Worm (Caenorhabditis elegans) whole organism, L4/young adult: Measurements from ENCODE around the gene Y27F2A.6.
"Not testable (repeated sequence)": the region's sequence is repeated elsewhere in the genome, so short reads cannot be mapped to it uniquely, and the experiment has no call there.

Source experiments
- W03F9.2 ChIP-seq: fragments of 150-350 bp; optimal IDR thresholded peaks from 2 replicates; lab custom pipeline; 2014; ENCODE audit warnings: missing biosample characterization, missing genetic modification characterization
- dao-5 ChIP-seq: sonication (generic microtip); optimal IDR thresholded peaks from 2 replicates; lab custom pipeline; 2016; ENCODE audit warnings: missing genotype, missing genetic modification characterization, moderate library complexity, missing compliant biosample characterization
- him-1 ChIP-seq: sonication (generic microtip); optimal IDR thresholded peaks from 2 replicates; lab custom pipeline; 2016; ENCODE audit warnings: missing genotype, missing genetic modification reagents, missing genetic modification characterization, missing compliant biosample characterization

Gene Y27F2A.6

DNA sequence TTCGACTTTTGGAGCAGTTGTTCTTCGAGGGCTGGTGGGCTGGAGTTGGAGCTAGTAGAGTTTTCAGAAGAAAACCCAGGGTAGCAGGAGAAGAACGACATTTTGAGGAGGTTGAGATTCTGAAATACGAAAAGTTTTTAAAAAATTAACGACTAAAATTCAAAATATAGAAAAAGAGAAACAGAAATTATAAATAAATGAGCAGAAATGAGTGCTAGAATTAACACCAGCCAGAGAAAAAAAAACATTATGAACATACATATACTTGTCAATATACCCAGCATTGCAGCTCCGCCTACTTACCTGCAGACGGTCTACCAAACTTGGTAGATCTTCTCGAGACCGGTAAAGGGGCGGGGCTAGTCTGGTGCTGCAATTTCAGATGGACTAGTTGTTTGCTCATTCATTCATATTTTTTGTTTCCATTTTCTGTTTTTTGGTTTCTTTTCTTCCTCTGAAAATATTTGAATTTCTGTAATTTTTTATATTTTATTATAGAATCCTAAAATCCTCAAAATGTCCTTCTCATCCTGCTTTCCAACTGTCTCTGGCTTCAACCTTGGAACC, 23.3 kb upstream of the Y27F2A.6 start, which contains the start of the genes ZC239.20 and ZC239.21:
ZC239.20 (minus strand) TSS at position 101 of the 567 bp plus-strand sequence.
ZC239.21 (plus strand) TSS at position 517 of the 567 bp plus-strand sequence.
- TF ChIP-seq dao-5 (tag; lab: Kevin White, UChicago), result no peak
- no peak for TF ChIP-seq W03F9.2
- no peak for TF ChIP-seq him-1 (tag; lab: Kevin White, UChicago)

DNA sequence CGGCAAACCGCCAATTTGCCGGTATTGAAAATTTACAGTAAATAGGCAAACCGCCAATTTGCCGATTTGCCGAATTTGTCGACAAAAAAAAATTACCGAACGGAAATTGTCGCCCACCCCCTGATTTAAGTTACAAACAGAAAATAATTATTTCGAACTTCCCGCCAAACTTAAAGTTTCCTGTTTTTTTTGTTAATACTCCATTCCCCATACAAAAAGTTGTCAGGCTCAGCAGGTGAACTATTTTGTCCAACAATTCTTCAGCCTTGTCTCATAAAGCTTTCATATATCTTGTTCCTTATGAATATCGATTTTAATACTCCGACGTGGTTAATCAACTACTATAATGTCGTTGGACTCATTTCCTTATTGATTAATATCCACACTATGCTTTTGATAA, 20.2 kb upstream of the Y27F2A.6 start, which contains the start of gene sri-50:
sri-50 (plus strand) TSS at position 301 of the 400 bp plus-strand sequence.
- no peak for TF ChIP-seq W03F9.2
- TF ChIP-seq dao-5 (tag; lab: Kevin White, UChicago), result no peak
- TF ChIP-seq him-1 (tag; lab: Kevin White, UChicago), result no peak

ce11 chrII:3202519-3202918, 19.3 kb upstream of the Y27F2A.6 start, which contains the start of gene sri-53:
Gene sri-53, minus strand, starts transcription at chrII:3202619.
- TF ChIP-seq dao-5 (tag; lab: Kevin White, UChicago) (no peak), W03F9.2 (no peak), him-1 (tag; lab: Kevin White, UChicago) (no peak)

DNA sequence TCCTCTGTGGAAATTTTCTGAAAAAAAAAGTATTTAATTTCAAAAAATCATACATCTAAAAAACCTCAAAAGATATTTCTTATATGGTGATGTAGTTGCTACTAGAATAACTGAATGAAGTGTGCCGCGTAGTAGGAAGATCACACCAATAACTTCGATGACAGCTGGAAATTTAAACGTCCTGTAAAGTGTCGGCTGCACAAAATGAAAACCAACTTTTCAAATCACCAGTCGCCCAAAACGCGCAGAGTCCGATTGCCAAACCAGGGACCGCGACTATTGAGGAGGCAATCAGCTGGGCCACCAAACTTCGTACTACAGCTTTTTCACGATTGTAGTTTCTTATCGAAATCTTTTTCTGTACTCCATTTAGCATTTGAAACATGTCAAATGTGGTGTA, 18.0 kb upstream of the Y27F2A.6 start, which contains the start of gene sri-48:
sri-48 (minus strand) TSS at position 101 of the 400 bp plus-strand sequence.
- not testable (repeated sequence) for TF ChIP-seq W03F9.2; dao-5 (tag; lab: Kevin White, UChicago); him-1 (tag; lab: Kevin White, UChicago)

- TF ChIP-seq W03F9.2 (no peak), him-1 (tag; lab: Kevin White, UChicago) (no peak), dao-5 (tag; lab: Kevin White, UChicago) (no peak)
Measured at ce11 chrII:3198998-3199397, 15.8 kb upstream of the Y27F2A.6 start, which contains the start of gene sri-51. Gene sri-51, minus strand, starts transcription at chrII:3199098.

DNA sequence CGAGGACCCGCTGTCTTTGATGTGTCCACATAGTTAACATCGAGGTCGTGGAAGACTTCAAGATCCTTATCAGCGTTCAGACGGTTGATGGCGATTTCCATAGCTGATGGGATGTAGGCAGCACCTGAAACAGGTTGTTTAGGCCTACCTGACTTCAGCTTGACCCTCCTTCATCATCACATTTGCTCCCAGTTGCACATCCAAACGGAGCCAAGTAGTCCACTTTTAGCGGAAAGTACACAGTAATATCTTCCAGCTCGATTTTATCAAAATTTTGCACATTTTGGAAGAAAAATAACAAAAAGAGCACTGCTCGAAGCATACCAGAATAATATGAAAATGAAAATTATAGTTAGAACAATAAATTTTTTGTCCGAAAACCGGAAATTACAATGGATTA, 13.8 kb upstream of the Y27F2A.6 start, which contains the start of gene gcy-15:
gcy-15 (minus strand) TSS at position 101 of the 400 bp plus-strand sequence.
- TF ChIP-seq him-1 (tag; lab: Kevin White, UChicago) (no peak), W03F9.2 (no peak), dao-5 (tag; lab: Kevin White, UChicago) (no peak)

DNA sequence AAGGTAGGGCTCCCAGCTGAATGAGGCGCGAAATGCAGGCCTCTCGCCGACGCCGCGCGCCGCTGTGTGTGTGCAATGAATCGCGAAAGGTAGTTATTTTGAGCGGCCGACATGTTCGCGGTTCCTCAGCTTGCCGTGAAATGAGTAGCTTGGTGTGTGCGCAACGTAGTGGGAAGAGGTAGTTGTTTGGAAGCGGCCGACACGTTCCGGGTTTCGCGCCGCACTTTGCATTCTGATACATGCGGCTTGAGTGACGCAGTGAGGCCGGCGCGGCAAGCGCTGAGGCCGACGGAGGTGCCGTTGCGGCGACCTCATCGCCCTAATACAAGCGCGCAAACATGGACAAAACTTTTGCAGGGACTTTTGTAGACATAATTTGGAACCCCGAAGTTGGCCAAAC, 12.5 kb upstream of the Y27F2A.6 start:
- TF ChIP-seq dao-5 (tag; lab: Kevin White, UChicago) (no peak), W03F9.2 (no peak), him-1 (tag; lab: Kevin White, UChicago) (no peak)

DNA sequence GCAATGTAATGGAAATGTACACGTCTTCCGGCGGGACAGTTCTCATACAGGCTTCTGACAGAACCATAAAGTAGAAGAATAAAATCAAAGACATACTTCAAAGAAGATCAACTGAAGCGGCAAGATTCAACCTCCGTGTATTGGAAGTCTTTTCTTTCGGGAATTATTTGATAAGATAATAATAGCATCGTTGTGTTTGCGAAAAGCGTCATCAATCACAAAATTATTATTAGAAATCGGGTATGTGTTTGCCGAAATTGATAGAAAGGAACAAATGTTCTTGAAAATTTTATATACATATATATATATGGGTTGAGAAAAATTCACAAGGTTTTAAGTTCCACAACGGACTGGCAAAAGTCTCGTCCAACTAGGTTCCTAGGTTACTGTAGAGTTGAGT, 8.3 kb upstream of the Y27F2A.6 start, which contains the start of gene Y27F2A.9:
Y27F2A.9 (minus strand) TSS at position 101 of the 400 bp plus-strand sequence.
- not testable (repeated sequence) for TF ChIP-seq him-1 (tag; lab: Kevin White, UChicago); W03F9.2; dao-5 (tag; lab: Kevin White, UChicago)

DNA sequence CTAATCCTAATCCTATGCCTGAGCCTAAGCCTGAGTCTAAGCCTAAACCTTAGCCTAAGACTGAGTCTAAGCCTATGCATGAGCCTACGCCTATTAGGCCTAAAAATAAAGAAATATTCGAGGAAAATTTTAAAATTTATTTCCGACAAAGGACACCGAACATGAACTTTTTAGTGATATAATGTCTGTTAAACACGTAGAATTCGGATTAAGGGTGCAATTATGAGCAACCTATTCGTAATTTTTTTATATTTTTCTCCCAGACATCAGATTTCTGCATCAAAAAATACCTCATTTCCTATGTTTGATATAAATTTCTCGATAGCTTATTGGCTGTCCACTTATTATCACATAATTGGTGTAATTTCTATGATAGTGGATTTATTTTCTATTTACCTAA, 5.8 kb upstream of the Y27F2A.6 start, which contains the start of gene Y27F2A.11:
Y27F2A.11 (plus strand) TSS at position 301 of the 400 bp plus-strand sequence.
- not testable (repeated sequence) for TF ChIP-seq dao-5 (tag; lab: Kevin White, UChicago); W03F9.2; him-1 (tag; lab: Kevin White, UChicago)

- TF ChIP-seq W03F9.2, result no peak
- no peak for TF ChIP-seq him-1 (tag; lab: Kevin White, UChicago)
- TF ChIP-seq dao-5 (tag; lab: Kevin White, UChicago), result no peak
Measured at ce11 chrII:3185848-3186247, 2.6 kb upstream of the Y27F2A.6 start.

DNA sequence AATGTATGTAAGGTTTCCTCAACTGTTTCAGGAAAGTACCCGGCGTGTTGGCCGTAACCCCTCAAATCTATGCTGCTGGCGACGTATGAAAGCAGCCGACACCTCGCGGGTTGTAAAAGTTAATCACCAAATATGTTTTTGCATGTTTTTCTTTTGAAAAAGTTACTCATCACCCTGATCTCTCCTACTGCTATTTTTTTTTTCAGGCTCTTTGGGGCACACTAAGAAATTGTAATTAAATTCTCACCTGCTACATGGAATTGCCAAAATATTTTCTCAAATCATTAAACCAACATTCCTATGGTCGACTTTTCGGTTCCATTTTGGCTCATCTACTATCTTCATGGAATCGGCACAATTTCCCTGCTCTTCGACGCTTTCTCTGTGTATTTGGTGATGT, 1.7 kb upstream of the Y27F2A.6 start, which contains the start of gene sri-78:
sri-78 (plus strand) TSS at position 301 of the 400 bp plus-strand sequence.
- not testable (repeated sequence) for TF ChIP-seq him-1 (tag; lab: Kevin White, UChicago); dao-5 (tag; lab: Kevin White, UChicago); W03F9.2

DNA sequence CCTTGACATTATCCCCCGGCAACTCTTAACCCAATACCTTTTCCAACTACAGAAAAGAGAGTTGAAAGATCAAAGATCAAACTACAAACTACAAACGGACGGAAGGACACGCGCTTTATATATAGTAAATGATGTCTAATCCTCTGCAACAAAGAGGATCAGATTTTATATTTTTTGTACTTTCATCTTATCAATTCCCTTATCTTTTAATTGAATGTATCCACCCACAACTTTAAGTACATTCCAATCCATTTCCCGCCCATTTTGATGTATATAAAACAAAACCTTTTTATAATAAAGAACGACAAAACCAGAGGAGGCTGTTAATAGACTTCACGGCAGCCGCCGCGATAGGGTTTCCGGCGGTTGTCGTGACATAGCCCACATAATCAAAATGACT, 5.5 kb downstream of the Y27F2A.6 start, which contains the start of gene sri-40:
sri-40 (plus strand) TSS at position 301 of the 400 bp plus-strand sequence.
- TF ChIP-seq W03F9.2; dao-5 (tag; lab: Kevin White, UChicago); him-1 (tag; lab: Kevin White, UChicago): not testable (repeated sequence)

- no peak for TF ChIP-seq him-1 (tag; lab: Kevin White, UChicago)
- TF ChIP-seq W03F9.2, result no peak
- no peak for TF ChIP-seq dao-5 (tag; lab: Kevin White, UChicago)
Measured at ce11 chrII:3172176-3172575, 11.0 kb downstream of the Y27F2A.6 start, which contains the start of gene Y27F2A.10. Gene Y27F2A.10, minus strand, starts transcription at chrII:3172276.

ce11 chrII:3170089-3170488, 13.1 kb downstream of the Y27F2A.6 start, which contains the start of gene fbxc-55:
Gene fbxc-55, minus strand, starts transcription at chrII:3170189.
- TF ChIP-seq him-1 (tag; lab: Kevin White, UChicago) (no peak), dao-5 (tag; lab: Kevin White, UChicago) (no peak)
